Fruit fly (Drosophila melanogaster): Measurements from ENCODE around the gene mtd.

Gene mtd

DNA sequence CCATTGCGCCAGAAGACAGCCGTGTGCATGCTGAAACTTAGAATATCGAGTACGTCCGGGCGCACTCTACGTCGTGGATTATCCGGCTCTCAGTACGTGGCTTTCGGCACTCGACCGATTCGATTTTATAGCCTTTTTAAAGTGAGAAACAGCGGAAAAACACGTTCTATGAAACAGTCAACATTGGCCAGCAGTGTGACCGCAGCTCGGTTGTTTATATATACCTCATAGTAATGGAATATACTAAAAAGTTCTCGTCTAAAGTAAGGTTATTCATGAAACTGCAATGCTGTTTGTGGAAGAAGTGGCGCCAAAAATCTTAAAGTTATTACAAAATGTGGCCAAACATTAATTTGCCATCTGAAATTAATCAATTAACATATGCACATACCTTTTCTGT, 52.9 kb downstream of the mtd start:
- TF ChIP-seq CG15601 (tag; optimal IDR thresholded peaks at IDR 0.05) (peak; percentile 21), row (GFP tag; IDR thresholded peaks at IDR 0.05) (peak; percentile 57), Dll (GFP tag; IDR thresholded peaks at IDR 0.05; ENCODE audit: partially characterized antibody) (0 out of 4 replicates have a peak, but pooled peaks have one; percentile 23), sens (GFP tag) (peak; percentile 86), gfzf (GFP tag; optimal IDR thresholded peaks at IDR 0.05) (peak; percentile 88), ash1 (GFP tag; optimal IDR thresholded peaks at IDR 0.05) (no peak), E2f2 (GFP tag; IDR thresholded peaks at IDR 0.05) (peak; percentile 84), CG30403 (GFP tag; optimal IDR thresholded peaks at IDR 0.05) (peak; percentile 11), her (GFP tag; optimal IDR thresholded peaks at IDR 0.05) (no peak), Sry-β (GFP tag; optimal IDR thresholded peaks at IDR 0.05) (peak; percentile 14), Sry-δ (GFP tag; optimal IDR thresholded peaks at IDR 0.05) (peak; percentile 7), CG9876 (GFP tag; optimal IDR thresholded peaks at IDR 0.05) (no peak), CG32532 (GFP tag; IDR thresholded peaks at IDR 0.05) (no peak), CG1603 (tag; optimal IDR thresholded peaks at IDR 0.05) (peak; percentile 66), CG17361 (GFP tag; IDR thresholded peaks at IDR 0.05) (no peak), CG9797 (GFP tag; optimal IDR thresholded peaks at IDR 0.05) (peak; percentile 82), CG14710 (tag; optimal IDR thresholded peaks at IDR 0.05) (peak; percentile 45), HmgD (GFP tag; optimal IDR thresholded peaks at IDR 0.05) (peak; percentile 24), CG15073 (GFP tag; optimal IDR thresholded peaks at IDR 0.05) (no peak), MBD-R2 (GFP tag; IDR thresholded peaks at IDR 0.05) (0 out of 2 replicates have a peak, but pooled peaks have one; percentile 30), Lhr (GFP tag; optimal IDR thresholded peaks at IDR 0.05) (peak; percentile 44), dm (GFP tag; optimal IDR thresholded peaks at IDR 0.05) (peak; percentile 27), lola (GFP tag; optimal IDR thresholded peaks at IDR 0.05) (no peak), nmo (GFP tag; optimal IDR thresholded peaks at IDR 0.05) (peak; percentile 19), croc (GFP tag; conservative IDR thresholded peaks at IDR 0.05) (no peak), lilli (GFP tag; optimal IDR thresholded peaks at IDR 0.05) (peak; percentile 16), vvl (GFP tag; IDR thresholded peaks at IDR 0.05) (0 out of 2 replicates have a peak, but pooled peaks have one; percentile 7), Vsx1 (GFP tag; optimal IDR thresholded peaks at IDR 0.05) (no peak), CG30020 (tag; optimal IDR thresholded peaks at IDR 0.05) (peak; percentile 28), CG17829 (tag; optimal IDR thresholded peaks at IDR 0.05) (peak; percentile 22), CG15514 (GFP tag; optimal IDR thresholded peaks at IDR 0.05) (peak; percentile 56), CG9727 (GFP tag; optimal IDR thresholded peaks at IDR 0.05) (no peak), CTCF (GFP tag; optimal IDR thresholded peaks at IDR 0.05) (peak; percentile 81), CG10543 (GFP tag; optimal IDR thresholded peaks at IDR 0.05) (no peak), E2f1 (GFP tag; IDR thresholded peaks at IDR 0.05) (peak; percentile 20; the same call in 1 of the 2 replicates), Myb (GFP tag; optimal IDR thresholded peaks at IDR 0.05) (peak; percentile 10), Pdp1 (GFP tag; optimal IDR thresholded peaks at IDR 0.05) (peak in 1 of 2 experiments; percentile 15), Meics (GFP tag; optimal IDR thresholded peaks at IDR 0.05) (peak; percentile 60), Hmr (GFP tag; optimal IDR thresholded peaks at IDR 0.05) (peak; percentile 24), bigmax (GFP tag; optimal IDR thresholded peaks at IDR 0.05) (peak; percentile 86), CG9609 (GFP tag; optimal IDR thresholded peaks at IDR 0.05) (no peak), CG4617 (GFP tag; optimal IDR thresholded peaks at IDR 0.05; ENCODE audit: borderline replicate concordance) (peak; percentile 54), CG12769 (tag; optimal IDR thresholded peaks at IDR 0.05) (peak; percentile 16), BEAF-32 (GFP tag; optimal IDR thresholded peaks at IDR 0.05) (peak; percentile 34), p53 (GFP tag; optimal IDR thresholded peaks at IDR 0.05) (no peak), zen (tag; optimal IDR thresholded peaks at IDR 0.05) (peak; percentile 20), Nf-YC (tag; optimal IDR thresholded peaks at IDR 0.05) (peak; percentile 7), CG17186 (GFP tag; optimal IDR thresholded peaks at IDR 0.05) (peak; percentile 44), wek (GFP tag; optimal IDR thresholded peaks at IDR 0.05) (peak; percentile 76), emc (GFP tag; optimal IDR thresholded peaks at IDR 0.05) (no peak)

Data from whole organism, embryonic.